Worm (Caenorhabditis elegans): ENCODE data around the gene spp-16.

spp-16 gene

ce11 chrV:10859775-10860174, 41.3 kb downstream of the spp-16 start:
- TF ChIP-seq sma-9 (GFP tag; optimal IDR thresholded peaks at IDR 0.05): peak; percentile 77
- TF ChIP-seq sma-9 (tag; optimal IDR thresholded peaks at IDR 0.05): no peak
- peak; percentile 3 for TF ChIP-seq C34F6.9 (tag; optimal IDR thresholded peaks at IDR 0.05)
- no peak for TF ChIP-seq nhr-21 (tag; optimal IDR thresholded peaks at IDR 0.05)
- no peak for TF ChIP-seq nhr-6 (tag; optimal IDR thresholded peaks at IDR 0.05)
- peak; percentile 17 for TF ChIP-seq sma-3 (GFP tag; optimal IDR thresholded peaks at IDR 0.05)
- TF ChIP-seq alr-1 (tag; optimal IDR thresholded peaks at IDR 0.05): no peak
- peak; percentile 66 for TF ChIP-seq Y55F3AM.14 (GFP tag; optimal IDR thresholded peaks at IDR 0.05)
- TF ChIP-seq nhr-25 (tag; optimal IDR thresholded peaks at IDR 0.05): peak; percentile 18
- TF ChIP-seq blmp-1 (tag; optimal IDR thresholded peaks at IDR 0.05; ENCODE audit: insufficient read depth): peak; percentile 44
- TF ChIP-seq ceh-82 (tag; optimal IDR thresholded peaks at IDR 0.05): no peak
- TF ChIP-seq fos-1 (tag; optimal IDR thresholded peaks at IDR 0.05): peak; percentile 94
- no peak for TF ChIP-seq nhr-237 (tag; optimal IDR thresholded peaks at IDR 0.05)
- TF ChIP-seq F13H6.1 (tag; optimal IDR thresholded peaks at IDR 0.05): peak; percentile 11
- TF ChIP-seq elt-1 (tag; optimal IDR thresholded peaks at IDR 0.05): no peak
- TF ChIP-seq gmeb-1 (tag; optimal IDR thresholded peaks at IDR 0.05): peak; percentile 24
- no peak for TF ChIP-seq nhr-12 (tag; optimal IDR thresholded peaks at IDR 0.05)

DNA sequence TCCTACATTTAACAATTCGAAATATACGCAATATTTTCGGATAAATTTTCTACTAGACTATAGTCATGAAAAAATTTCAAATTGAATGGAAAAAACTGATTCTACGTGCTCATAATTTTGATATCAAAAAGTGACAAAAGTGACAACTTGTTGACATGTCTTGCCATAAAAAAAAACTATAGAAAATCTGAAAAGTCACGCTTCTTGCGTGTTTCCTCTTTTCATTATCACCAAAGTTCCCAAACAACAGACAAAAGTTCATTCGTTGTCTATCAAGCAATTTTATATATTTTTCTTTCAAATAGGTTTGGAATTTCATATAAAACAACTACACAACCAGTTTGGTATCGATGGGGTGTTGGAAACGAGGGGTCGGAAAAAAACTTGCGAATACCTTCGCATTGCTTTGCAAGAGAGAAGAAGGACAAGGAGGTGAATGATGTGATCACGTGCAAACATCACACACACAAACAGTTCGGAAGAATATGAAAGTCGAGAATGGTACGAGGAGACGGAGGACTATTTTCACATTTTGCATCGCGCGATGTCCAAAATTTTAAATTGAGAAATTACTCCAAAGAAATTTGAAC, 42.0 kb downstream of the spp-16 start:
- TF ChIP-seq ceh-82 (tag; optimal IDR thresholded peaks at IDR 0.05) (no peak), F13H6.1 (tag; optimal IDR thresholded peaks at IDR 0.05) (peak; percentile 18), nhr-25 (tag; optimal IDR thresholded peaks at IDR 0.05) (peak; percentile 56), nhr-129 (tag; optimal IDR thresholded peaks at IDR 0.05) (peak; percentile 47), lin-13 (GFP tag; optimal IDR thresholded peaks at IDR 0.05) (no peak), skn-1 (tag; optimal IDR thresholded peaks at IDR 0.05) (no peak)

DNA sequence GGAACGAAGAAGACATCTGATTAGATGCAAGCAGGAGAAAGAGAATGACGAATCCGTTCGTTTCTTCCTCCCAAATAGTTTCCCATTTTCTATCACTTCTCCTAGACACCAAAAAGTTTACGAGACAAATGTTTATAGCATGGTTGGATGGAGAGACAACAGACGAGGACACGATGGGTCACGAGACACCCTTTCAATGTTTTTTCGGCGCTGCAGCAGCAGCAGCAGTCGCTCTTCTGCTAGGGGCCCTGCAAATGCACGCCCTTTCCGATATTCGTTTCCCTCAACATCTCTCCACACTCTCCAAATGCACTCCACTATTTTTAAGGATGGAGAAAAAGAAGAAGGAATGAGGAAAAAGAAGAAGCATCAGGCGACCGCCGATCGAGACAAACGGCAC, 42.8 kb downstream of the spp-16 start:
- TF ChIP-seq alr-1 (tag; optimal IDR thresholded peaks at IDR 0.05) (no peak), gmeb-1 (tag; optimal IDR thresholded peaks at IDR 0.05) (no peak), R02D3.7 (tag; optimal IDR thresholded peaks at IDR 0.05) (no peak), nhr-10 (tag; optimal IDR thresholded peaks at IDR 0.05) (no peak), ama-1 (optimal IDR thresholded peaks at IDR 0.05) (peak; percentile 48), skn-1 (tag; optimal IDR thresholded peaks at IDR 0.05) (no peak), nhr-23 (tag; optimal IDR thresholded peaks at IDR 0.05) (no peak), sma-3 (GFP tag; optimal IDR thresholded peaks at IDR 0.05) (no peak), nhr-12 (tag; optimal IDR thresholded peaks at IDR 0.05) (peak; percentile 10), lsy-2 (tag; optimal IDR thresholded peaks at IDR 0.05) (peak in 1 of 2 experiments; percentile 84), sma-9 (GFP tag; optimal IDR thresholded peaks at IDR 0.05) (peak; percentile 97), sma-9 (tag; optimal IDR thresholded peaks at IDR 0.05) (no peak), fos-1 (tag; optimal IDR thresholded peaks at IDR 0.05) (peak; percentile 39), nhr-237 (tag; optimal IDR thresholded peaks at IDR 0.05) (no peak), ceh-82 (tag; optimal IDR thresholded peaks at IDR 0.05) (no peak), C34F6.9 (tag; optimal IDR thresholded peaks at IDR 0.05) (peak; percentile 75), ztf-11 (tag; optimal IDR thresholded peaks at IDR 0.05) (no peak), lin-39 (tag; optimal IDR thresholded peaks at IDR 0.05) (no peak), nhr-129 (tag; optimal IDR thresholded peaks at IDR 0.05) (peak; percentile 89), aly-2 (tag; optimal IDR thresholded peaks at IDR 0.05) (no peak), crh-2 (tag; optimal IDR thresholded peaks at IDR 0.05) (peak; percentile 62), lin-13 (GFP tag; optimal IDR thresholded peaks at IDR 0.05) (peak; percentile 37), unc-55 (GFP tag; optimal IDR thresholded peaks at IDR 0.05) (peak; percentile 39), mdl-1 (tag; optimal IDR thresholded peaks at IDR 0.05) (peak; percentile 86 to 91), mbf-1 (tag; optimal IDR thresholded peaks at IDR 0.05) (no peak), Y55F3AM.14 (GFP tag; optimal IDR thresholded peaks at IDR 0.05) (peak; percentile 96), lin-11 (tag; optimal IDR thresholded peaks at IDR 0.05) (peak; percentile 62), nhr-77 (tag; optimal IDR thresholded peaks at IDR 0.05) (no peak), ztf-1 (GFP tag; conservative IDR thresholded peaks at IDR 0.05) (no peak), unc-39 (tag; optimal IDR thresholded peaks at IDR 0.05) (no peak), nhr-11 (tag; optimal IDR thresholded peaks at IDR 0.05) (no peak), dmd-4 (tag; optimal IDR thresholded peaks at IDR 0.05) (no peak), elt-1 (tag; optimal IDR thresholded peaks at IDR 0.05) (no peak), blmp-1 (tag; optimal IDR thresholded peaks at IDR 0.05; ENCODE audit: insufficient read depth) (no peak), snpc-4 (tag; optimal IDR thresholded peaks at IDR 0.05) (peak; percentile 41), unc-62 (GFP tag; optimal IDR thresholded peaks at IDR 0.05) (no peak), F13H6.1 (tag; optimal IDR thresholded peaks at IDR 0.05) (peak; percentile 94), nhr-25 (tag; optimal IDR thresholded peaks at IDR 0.05) (no peak), sem-4 (tag; optimal IDR thresholded peaks at IDR 0.05) (peak; percentile 79), ceh-16 (tag; optimal IDR thresholded peaks at IDR 0.05) (no peak), nhr-6 (tag; optimal IDR thresholded peaks at IDR 0.05) (peak; percentile 54), elt-3 (tag; optimal IDR thresholded peaks at IDR 0.05) (no peak), peb-1 (tag; optimal IDR thresholded peaks at IDR 0.05) (no peak), mab-5 (tag; optimal IDR thresholded peaks at IDR 0.05) (peak; percentile 81), nhr-21 (tag; optimal IDR thresholded peaks at IDR 0.05) (peak; percentile 82), ztf-4 (tag; optimal IDR thresholded peaks at IDR 0.05) (peak; percentile 76), zag-1 (tag; optimal IDR thresholded peaks at IDR 0.05) (peak; percentile 84)
